Fruit fly (Drosophila melanogaster) whole organism, pupa: ENCODE data around the gene CG32436.
A peak's percentile ranks its signal among the peaks of the same experiment; 100 is the strongest.

Source experiments
- CG10348 ChIP-seq: fragments of 200-800 bp; sonication (Bioruptor generic); IDR thresholded peaks from 2 replicates; pipeline ENCODE4 v1.3.6; 2022; ENCODE audit warnings: missing biosample characterization, missing genetic modification characterization
- CG12605 ChIP-seq: fragments of 200-800 bp; sonication (Bioruptor generic); IDR thresholded peaks from 2 replicates; pipeline ENCODE4 v1.3.6; 2022; ENCODE audit warnings: missing biosample characterization, missing genetic modification characterization
- CG13204 ChIP-seq: fragments of 200-800 bp; sonication (Bioruptor generic); optimal IDR thresholded peaks from 2 replicates; lab custom pipeline; 2018; ENCODE audit warnings: missing biosample characterization, mild to moderate bottlenecking, missing genetic modification characterization, moderate library complexity
- CG14655 ChIP-seq: fragments of 200-800 bp; sonication (Bioruptor generic); optimal IDR thresholded peaks from 3 replicates; lab custom pipeline; 2017; ENCODE audit warnings: mild to moderate bottlenecking, missing biosample characterization, missing genetic modification reagents, missing genetic modification characterization
- CG15710 ChIP-seq: fragments of 200-800 bp; sonication (Bioruptor generic); optimal IDR thresholded peaks from 2 replicates; lab custom pipeline; 2018; ENCODE audit warnings: missing biosample characterization, mild to moderate bottlenecking, missing genetic modification characterization, moderate library complexity
- CG17806 ChIP-seq: fragments of 200-800 bp; sonication (Bioruptor generic); optimal IDR thresholded peaks from 2 replicates; lab custom pipeline; 2018; ENCODE audit warnings: missing biosample characterization, mild to moderate bottlenecking, missing genetic modification characterization, moderate library complexity
- CG32121 ChIP-seq: fragments of 200-800 bp; sonication (Bioruptor generic); IDR thresholded peaks from 2 replicates; pipeline ENCODE4 v1.3.6; 2022; ENCODE audit warnings: missing biosample characterization, missing genetic modification characterization
- CG34367 ChIP-seq: fragments of 200-800 bp; sonication (Bioruptor generic); optimal IDR thresholded peaks from 2 replicates; lab custom pipeline; 2018; ENCODE audit warnings: missing biosample characterization, mild to moderate bottlenecking, missing genetic modification characterization
- CG4496 ChIP-seq: fragments of 200-800 bp; sonication (Bioruptor generic); IDR thresholded peaks from 3 replicates; pipeline ENCODE4 v1.3.6; 2022; ENCODE audit warnings: missing biosample characterization, missing genetic modification characterization
- CG8159 ChIP-seq: fragments of 200-800 bp; sonication (Bioruptor generic); optimal IDR thresholded peaks from 3 replicates; lab custom pipeline; 2018; ENCODE audit warnings: missing biosample characterization, mild to moderate bottlenecking, missing genetic modification characterization, moderate library complexity
- CG8301 ChIP-seq: fragments of 200-800 bp; sonication (Bioruptor generic); optimal IDR thresholded peaks from 2 replicates; lab custom pipeline; 2018; ENCODE audit warnings: missing biosample characterization, mild to moderate bottlenecking, missing genetic modification characterization
- CG9948 ChIP-seq: fragments of 200-800 bp; sonication (Bioruptor generic); optimal IDR thresholded peaks from 2 replicates; lab custom pipeline; 2018; ENCODE audit warnings: missing biosample characterization, mild to moderate bottlenecking, missing genetic modification characterization, moderate library complexity
- D1 ChIP-seq: fragments of 200-800 bp; sonication (Bioruptor generic); optimal IDR thresholded peaks from 2 replicates; lab custom pipeline; 2018; ENCODE audit warnings: missing biosample characterization, mild to moderate bottlenecking, missing genetic modification characterization, moderate library complexity
- EcR ChIP-seq: fragments of 200-800 bp; sonication (Bioruptor generic); optimal IDR thresholded peaks from 3 replicates; lab custom pipeline; 2019; ENCODE audit warnings: missing biosample characterization, missing genetic modification characterization, mild to moderate bottlenecking, moderate library complexity, missing genetic modification reagents
- Ets98B ChIP-seq: fragments of 200-800 bp; sonication (Bioruptor generic); IDR thresholded peaks from 2 replicates; pipeline ENCODE4 v1.3.6; 2022; ENCODE audit warnings: missing biosample characterization, missing genetic modification characterization
- Pif1A ChIP-seq: fragments of 200-800 bp; sonication (Bioruptor generic); optimal IDR thresholded peaks from 3 replicates; lab custom pipeline; 2016; ENCODE audit warnings: missing biosample characterization, missing genetic modification characterization
- Pif1B ChIP-seq: fragments of 200-800 bp; sonication (Bioruptor generic); optimal IDR thresholded peaks from 3 replicates; lab custom pipeline; 2016; ENCODE audit warnings: missing biosample characterization, missing genetic modification characterization
- Snoo ChIP-seq: fragments of 200-800 bp; sonication (Bioruptor generic); optimal IDR thresholded peaks from 3 replicates; lab custom pipeline; 2017; ENCODE audit warnings: missing biosample characterization, mild to moderate bottlenecking, missing genetic modification characterization, inconsistent platforms
- fd96Ca ChIP-seq: fragments of 200-800 bp; sonication (Bioruptor generic); IDR thresholded peaks from 3 replicates; pipeline ENCODE4 v1.3.6; 2022; ENCODE audit warnings: missing biosample characterization, missing genetic modification characterization
- gl ChIP-seq: fragments of 200-800 bp; sonication (Bioruptor generic); optimal IDR thresholded peaks from 2 replicates; lab custom pipeline; 2018; ENCODE audit warnings: missing biosample characterization, mild to moderate bottlenecking, missing genetic modification characterization
- rn ChIP-seq: fragments of 200-800 bp; sonication (Bioruptor generic); IDR thresholded peaks from 2 replicates; pipeline ENCODE4 v1.3.6; 2022; ENCODE audit warnings: missing biosample characterization, missing genetic modification characterization

CG32436 gene

DNA sequence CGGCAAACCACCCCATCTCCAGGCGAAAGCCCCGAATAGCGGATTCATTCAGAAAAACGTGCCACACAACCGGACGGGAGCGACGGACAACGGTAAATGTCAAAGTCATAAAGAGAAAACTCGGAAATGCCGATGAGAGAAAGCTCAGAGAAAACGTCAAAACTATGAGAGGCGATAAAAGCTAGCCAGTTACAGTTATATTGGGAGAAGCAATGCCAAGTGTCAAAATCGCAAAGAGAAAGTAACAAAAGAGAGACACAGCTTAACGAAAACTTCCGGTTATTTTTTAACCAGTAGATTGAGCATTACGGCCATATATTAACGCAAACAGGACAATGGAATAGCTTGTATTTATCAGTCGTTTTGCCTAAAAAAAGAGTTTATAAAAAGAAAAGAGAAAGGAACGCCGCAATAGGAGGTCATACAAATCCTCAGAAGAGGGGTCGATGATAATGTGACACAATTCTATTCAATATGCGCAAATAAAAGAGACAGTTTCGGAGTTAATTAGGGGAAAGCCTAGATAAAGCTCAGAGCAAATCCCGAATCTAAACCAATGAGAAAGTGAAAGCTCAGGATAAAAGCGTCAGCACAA, 24.4 kb upstream of the CG32436 start:
- no peak for TF ChIP-seq CG10348 (GFP tag; lab: Robert Waterston, UW)

DNA sequence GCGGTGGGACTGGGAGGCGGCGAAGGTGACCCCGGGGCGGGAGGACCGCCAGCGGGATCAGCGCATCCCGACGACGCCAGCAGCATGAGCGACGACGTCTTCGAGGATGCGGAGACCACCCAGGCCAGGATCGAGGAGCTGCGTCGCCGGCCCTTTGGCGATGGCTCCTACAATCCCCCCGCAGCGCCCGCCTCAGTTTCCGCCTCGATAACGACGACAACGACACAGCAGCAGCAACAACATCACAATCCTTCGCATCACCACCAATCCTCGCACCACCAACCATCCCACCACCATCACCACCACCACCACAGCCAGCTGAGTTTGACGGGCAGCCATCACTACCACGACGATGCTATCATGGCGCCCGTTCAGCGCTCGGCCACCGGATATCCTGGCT, 23.9 kb upstream of the CG32436 start:
- TF ChIP-seq CG12605 (GFP tag; lab: Robert Waterston, UW) (no peak), CG10348 (GFP tag; lab: Robert Waterston, UW) (no peak), CG15710 (no peak), CG8301 (tag; lab: Kevin White, UChicago) (no peak)

DNA sequence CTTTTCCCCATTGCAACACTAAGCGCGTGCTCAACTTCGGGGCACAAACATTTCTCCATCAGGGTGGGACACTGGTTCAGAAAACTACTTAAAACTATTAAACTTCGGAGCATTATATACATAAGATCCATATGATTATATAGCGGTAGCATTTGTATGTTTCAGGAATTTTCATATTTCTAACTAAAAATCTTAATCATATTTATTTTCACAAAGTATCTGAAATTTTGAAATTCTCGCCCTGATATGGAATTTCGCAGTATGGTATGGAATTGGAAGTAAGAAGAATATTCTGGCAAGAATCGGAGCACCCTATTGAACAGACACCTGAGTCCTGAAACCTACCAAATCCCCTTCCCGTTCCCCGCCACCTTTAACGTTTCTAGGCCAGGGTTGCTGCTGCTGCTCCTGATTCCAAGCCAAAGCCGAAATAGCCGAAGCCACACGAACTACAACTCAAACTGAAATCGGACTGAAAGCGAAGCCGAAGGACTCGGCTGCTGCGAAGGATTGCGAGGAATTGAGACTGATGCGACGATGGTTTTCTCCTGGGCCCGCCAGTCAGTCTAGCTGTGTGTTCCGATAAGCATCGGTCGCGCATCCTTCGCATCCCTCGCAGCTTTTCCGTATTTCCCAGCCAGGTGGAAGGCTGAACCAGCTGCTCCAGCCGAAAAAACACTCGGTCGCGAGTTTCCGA, 21.9 kb upstream of the CG32436 start:
- TF ChIP-seq CG17806 (tag; lab: Kevin White, UChicago) = no peak
- TF ChIP-seq Snoo = no peak
- TF ChIP-seq Pif1A (GFP tag; lab: Kevin White, UChicago) = peak; percentile 62
- TF ChIP-seq CG34367 = peak; percentile 36
- peak; percentile 70 for TF ChIP-seq CG8159 (tag; lab: Kevin White, UChicago)
- TF ChIP-seq rn = no peak
- peak; percentile 5 for TF ChIP-seq Pif1B (GFP tag; lab: Kevin White, UChicago)
- no peak for TF ChIP-seq CG13204

DNA sequence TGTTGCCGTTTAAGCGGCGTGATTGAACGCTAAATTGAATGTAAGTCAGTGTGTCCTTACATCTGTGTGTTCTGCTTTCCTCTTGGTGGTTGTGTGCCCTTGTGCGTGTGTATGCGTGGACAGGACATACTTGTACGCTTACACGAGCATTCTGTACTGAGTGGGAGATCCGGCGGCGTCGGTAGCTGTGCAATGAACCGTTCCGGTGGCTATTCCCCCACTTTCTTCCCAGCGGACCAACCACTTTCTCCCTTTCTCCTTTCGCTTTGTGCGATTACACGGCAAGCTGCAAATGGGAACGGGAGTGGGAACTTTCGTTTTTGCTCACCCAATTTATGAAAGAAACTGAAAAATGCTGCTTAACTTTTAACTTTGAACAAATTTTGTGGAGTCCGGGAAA, 19.1 kb upstream of the CG32436 start:
- TF ChIP-seq CG34367 (no peak), CG13204 (no peak), CG8301 (tag; lab: Kevin White, UChicago) (no peak), EcR (GFP tag; lab: Kevin White, UChicago) (no peak), CG12605 (GFP tag; lab: Robert Waterston, UW) (no peak), Ets98B (GFP tag; lab: Robert Waterston, UW) (no peak), rn (no peak), CG14655 (GFP tag; lab: Kevin White, UChicago) (no peak), D1 (tag; lab: Kevin White, UChicago) (no peak), CG4496 (no peak), CG10348 (GFP tag; lab: Robert Waterston, UW) (no peak), CG9948 (tag; lab: Kevin White, UChicago) (no peak), CG8159 (tag; lab: Kevin White, UChicago) (no peak), CG32121 (GFP tag; lab: Robert Waterston, UW) (no peak), gl (tag; lab: Kevin White, UChicago) (no peak), CG17806 (tag; lab: Kevin White, UChicago) (no peak), Pif1A (GFP tag; lab: Kevin White, UChicago) (no peak), Snoo (no peak), CG15710 (no peak), Pif1B (GFP tag; lab: Kevin White, UChicago) (no peak)

DNA sequence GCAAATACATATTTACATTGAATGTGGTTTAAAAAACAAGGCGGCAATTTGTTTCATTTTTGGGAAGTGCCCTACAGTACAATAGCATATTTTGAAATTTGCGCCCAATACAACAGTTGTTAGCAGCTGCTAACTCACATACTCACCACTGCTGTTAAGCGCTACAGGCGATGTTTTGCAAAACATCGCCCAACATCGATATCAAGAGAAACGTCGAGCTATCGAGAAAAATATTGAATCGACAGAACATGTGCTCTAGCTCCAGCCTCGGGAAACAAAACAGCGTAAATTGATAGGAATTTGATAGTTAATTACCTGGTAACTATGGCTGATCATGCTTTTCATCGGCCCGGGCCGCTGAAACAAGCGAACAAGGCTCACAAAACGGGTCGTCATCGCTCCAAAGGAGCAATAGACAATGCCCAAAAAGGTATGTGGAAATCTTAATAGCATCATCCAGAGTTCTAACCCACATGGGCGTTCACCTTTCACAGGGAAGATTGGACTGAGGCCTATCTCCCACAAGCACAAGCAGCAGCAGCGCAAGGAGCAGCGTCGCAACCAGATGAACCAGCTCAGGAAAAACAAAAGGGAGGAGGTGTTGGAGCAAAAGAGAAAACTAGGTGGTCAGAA, 8.7 kb upstream of the CG32436 start, which contains the start of gene Tsr1:
Gene Tsr1 (plus strand): TSS at position 217 of the 633 bp plus-strand sequence.
- TF ChIP-seq gl (tag; lab: Kevin White, UChicago) = no peak
- no peak for TF ChIP-seq CG8301 (tag; lab: Kevin White, UChicago)
- no peak for TF ChIP-seq CG13204
- TF ChIP-seq fd96Ca (GFP tag; lab: Robert Waterston, UW) = no peak
- TF ChIP-seq CG34367 = no peak
- no peak for TF ChIP-seq CG15710
- TF ChIP-seq CG17806 (tag; lab: Kevin White, UChicago) = no peak
- TF ChIP-seq Pif1B (GFP tag; lab: Kevin White, UChicago) = no peak
- TF ChIP-seq Pif1A (GFP tag; lab: Kevin White, UChicago) = no peak
- TF ChIP-seq Snoo = no peak
- no peak for TF ChIP-seq CG4496
- no peak for TF ChIP-seq rn
- no peak for TF ChIP-seq CG8159 (tag; lab: Kevin White, UChicago)
- TF ChIP-seq Ets98B (GFP tag; lab: Robert Waterston, UW) = no peak
- TF ChIP-seq CG32121 (GFP tag; lab: Robert Waterston, UW) = no peak
- no peak for TF ChIP-seq CG9948 (tag; lab: Kevin White, UChicago)
- TF ChIP-seq CG10348 (GFP tag; lab: Robert Waterston, UW) = no peak
- TF ChIP-seq EcR (GFP tag; lab: Kevin White, UChicago) = no peak

DNA sequence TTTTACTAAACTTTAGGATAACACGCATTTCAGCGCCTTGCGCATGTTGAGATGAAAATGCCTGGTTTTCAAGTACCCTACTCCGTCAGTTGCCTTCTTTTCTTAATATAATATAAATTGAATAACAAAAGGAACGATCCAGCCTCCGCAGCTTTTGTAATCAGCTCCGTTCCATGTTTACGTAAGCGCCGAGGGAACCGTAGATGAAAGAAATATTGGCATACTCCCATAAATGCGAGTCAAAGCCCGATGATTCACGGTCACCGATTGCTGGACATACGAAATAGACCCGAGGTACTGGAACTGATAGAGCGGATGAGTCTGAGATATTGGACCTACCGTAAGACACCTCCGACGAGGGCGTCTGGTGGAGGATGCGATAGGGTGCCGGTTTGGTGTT, 1.2 kb upstream of the CG32436 start:
- peak; percentile 77 for TF ChIP-seq EcR (GFP tag; lab: Kevin White, UChicago)
- TF ChIP-seq CG8159 (tag; lab: Kevin White, UChicago) = no peak
